Fruit fly (Drosophila melanogaster): Measurements from ENCODE around the gene CG4502.

CG4502 gene

DNA sequence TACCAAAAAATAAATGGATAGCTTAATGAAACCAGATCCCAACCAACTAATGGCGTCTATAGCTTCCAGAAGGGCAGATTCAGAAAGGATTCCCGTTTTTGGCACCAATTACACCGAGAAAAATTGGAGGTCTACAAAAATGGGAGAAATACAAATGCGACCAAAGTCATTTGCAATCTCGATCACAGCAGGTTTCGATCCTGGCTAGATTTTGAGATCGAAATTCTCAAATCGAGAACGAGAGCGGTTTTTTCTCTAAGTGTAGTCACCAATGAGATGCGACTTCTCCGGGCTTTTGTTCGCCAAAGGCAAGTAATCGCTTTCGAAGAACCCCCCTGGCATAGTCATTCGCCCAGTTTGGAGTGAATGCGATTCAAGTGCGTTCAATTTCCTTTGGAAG is 28.3 kb downstream of the CG4502 start:
- no peak for TF ChIP-seq Pif1A (GFP tag; optimal IDR thresholded peaks at IDR 0.05)
- TF ChIP-seq D1 (tag; optimal IDR thresholded peaks at IDR 0.05) = no peak
- no peak for TF ChIP-seq Snoo (tag; optimal IDR thresholded peaks at IDR 0.05)
- TF ChIP-seq Ets98B (GFP tag; IDR thresholded peaks at IDR 0.05) = no peak
- no peak for TF ChIP-seq CG34367 (tag; optimal IDR thresholded peaks at IDR 0.05)
- TF ChIP-seq CG12605 (GFP tag; IDR thresholded peaks at IDR 0.05) = 0 out of 2 replicates have a peak, but pooled peaks have one; percentile 12
- TF ChIP-seq CG4496 (GFP tag; IDR thresholded peaks at IDR 0.05) = peak; percentile 83
- no peak for TF ChIP-seq CG8301 (tag; optimal IDR thresholded peaks at IDR 0.05)
- peak; percentile 35 for TF ChIP-seq Pif1B (GFP tag; optimal IDR thresholded peaks at IDR 0.05)
- peak; percentile 5 for TF ChIP-seq EcR (GFP tag; optimal IDR thresholded peaks at IDR 0.05)
- TF ChIP-seq CG9948 (tag; optimal IDR thresholded peaks at IDR 0.05) = peak; percentile 22

DNA sequence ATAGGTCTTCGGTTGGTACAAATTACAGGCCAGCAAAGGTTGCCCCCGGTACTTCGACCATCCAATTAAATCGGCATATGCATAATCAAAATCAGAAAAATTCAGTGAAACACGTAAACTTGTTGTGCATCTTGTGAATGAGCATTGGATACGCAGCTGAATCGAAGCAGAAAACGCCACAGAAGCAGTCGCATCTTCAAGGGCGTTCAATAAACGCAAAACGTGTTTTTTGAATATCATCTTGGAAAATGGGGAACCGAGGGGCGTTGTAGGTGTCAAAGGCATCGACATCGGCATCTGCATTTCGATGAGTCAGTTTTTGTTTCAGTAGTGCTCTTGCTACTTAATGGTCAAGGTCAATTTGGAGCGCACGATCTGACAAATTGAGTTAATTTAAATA is 29.7 kb downstream of the CG4502 start:
- no peak for TF ChIP-seq CG17806 (tag; optimal IDR thresholded peaks at IDR 0.05)
- peak; percentile 91 for TF ChIP-seq EcR (GFP tag; optimal IDR thresholded peaks at IDR 0.05)

DNA sequence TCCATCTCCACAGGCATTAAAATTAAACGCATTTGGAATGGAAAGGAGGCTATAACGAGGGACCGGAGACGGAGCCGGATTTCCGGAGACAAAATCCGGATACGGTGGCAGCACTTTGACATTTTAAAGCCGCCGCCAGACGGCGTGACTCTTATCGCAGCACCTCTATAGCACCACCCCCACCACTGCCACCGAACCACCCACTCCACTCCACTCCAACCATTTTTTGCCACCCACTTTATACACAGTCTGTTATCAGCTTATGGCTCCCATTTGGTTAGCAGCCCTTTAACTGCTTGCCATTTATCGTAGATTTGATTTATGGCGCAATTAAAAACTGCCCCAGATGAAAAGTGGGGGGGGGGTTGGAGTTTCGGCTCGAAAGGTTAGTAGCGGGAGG is 35.1 kb downstream of the CG4502 start:
- TF ChIP-seq Pif1A (GFP tag; optimal IDR thresholded peaks at IDR 0.05) = no peak
- no peak for TF ChIP-seq CG9948 (tag; optimal IDR thresholded peaks at IDR 0.05)
- no peak for TF ChIP-seq CG34367 (tag; optimal IDR thresholded peaks at IDR 0.05)
- TF ChIP-seq CG4496 (GFP tag; IDR thresholded peaks at IDR 0.05) = no peak
- TF ChIP-seq Ets98B (GFP tag; IDR thresholded peaks at IDR 0.05) = no peak
- TF ChIP-seq fd96Ca (GFP tag; IDR thresholded peaks at IDR 0.05) = no peak
- no peak for TF ChIP-seq CG10348 (GFP tag; IDR thresholded peaks at IDR 0.05)

DNA sequence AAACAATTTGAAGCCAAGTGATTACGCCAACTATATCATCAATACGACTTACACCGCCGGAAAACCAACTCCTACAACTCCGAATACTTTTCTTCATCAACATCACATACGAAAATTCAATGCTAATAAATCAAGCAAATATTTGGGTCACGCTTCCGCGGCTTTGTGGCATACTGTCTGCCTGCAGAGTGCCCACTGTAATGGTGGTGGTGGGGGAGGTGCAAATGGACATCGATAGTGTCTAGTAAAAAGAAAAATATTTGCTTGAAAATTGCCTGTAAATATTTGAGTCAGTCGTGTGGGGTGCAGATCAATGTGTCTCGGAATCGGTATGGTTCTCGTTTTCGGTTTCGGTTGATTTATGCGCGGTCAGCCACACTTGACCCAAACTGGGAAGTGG is 38.2 kb downstream of the CG4502 start:
- TF ChIP-seq CG17806 (tag; optimal IDR thresholded peaks at IDR 0.05) = no peak
- TF ChIP-seq CG9948 (tag; optimal IDR thresholded peaks at IDR 0.05) = no peak
- no peak for TF ChIP-seq Pif1B (GFP tag; optimal IDR thresholded peaks at IDR 0.05)
- TF ChIP-seq gl (tag; optimal IDR thresholded peaks at IDR 0.05) = no peak
- TF ChIP-seq Pif1A (GFP tag; optimal IDR thresholded peaks at IDR 0.05) = no peak
- TF ChIP-seq CG4496 (GFP tag; IDR thresholded peaks at IDR 0.05) = 0 out of 3 replicates have a peak, but pooled peaks have one; percentile 16

DNA sequence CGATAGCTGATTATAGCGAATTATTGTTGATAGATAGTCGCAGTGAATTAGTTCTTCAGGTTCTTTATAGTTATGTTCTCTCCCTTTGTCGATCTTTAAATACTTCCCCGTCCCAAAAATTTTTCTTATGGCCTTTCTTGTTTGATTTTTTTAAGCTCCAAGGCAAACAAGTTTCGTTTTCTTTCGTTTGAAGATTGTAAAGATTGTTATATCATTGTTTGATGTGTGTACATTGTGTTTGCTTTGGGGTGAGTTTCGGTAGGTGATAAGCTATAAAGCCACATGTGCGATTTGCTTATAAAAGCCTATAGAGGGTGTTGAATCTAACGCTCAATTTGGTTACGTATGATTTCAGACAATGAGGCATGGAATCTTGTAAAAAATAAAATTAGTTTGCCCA is 45.3 kb downstream of the CG4502 start:
- TF ChIP-seq fd96Ca (GFP tag; IDR thresholded peaks at IDR 0.05) = no peak
- TF ChIP-seq Pif1A (GFP tag; optimal IDR thresholded peaks at IDR 0.05) = no peak
- TF ChIP-seq gl (tag; optimal IDR thresholded peaks at IDR 0.05) = no peak
- TF ChIP-seq CG14655 (GFP tag; optimal IDR thresholded peaks at IDR 0.05) = no peak
- TF ChIP-seq Pif1B (GFP tag; optimal IDR thresholded peaks at IDR 0.05) = no peak
- no peak for TF ChIP-seq CG12605 (GFP tag; IDR thresholded peaks at IDR 0.05)
- TF ChIP-seq CG10348 (GFP tag; IDR thresholded peaks at IDR 0.05) = no peak

DNA sequence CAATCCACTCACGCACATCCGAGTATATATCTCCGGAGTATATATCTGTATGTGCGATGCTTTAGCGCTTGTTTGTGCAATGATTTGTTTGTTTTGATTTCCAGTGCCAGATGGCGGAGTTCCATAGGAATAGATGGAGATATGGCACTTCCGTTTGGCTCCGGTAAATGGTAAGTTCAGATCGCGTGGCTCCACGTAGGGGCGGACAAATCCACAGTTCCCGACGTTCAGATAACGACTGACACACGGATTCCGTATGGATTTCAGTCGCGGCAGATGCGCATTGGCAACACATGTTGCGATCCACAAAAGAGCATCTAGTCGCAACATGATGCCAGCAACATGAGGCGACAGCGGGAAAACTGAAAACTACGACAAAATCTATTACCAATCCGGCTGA is 46.6 kb downstream of the CG4502 start, which contains the start of gene Pvf3:
Pvf3 (minus strand) TSS at position 240 of the 400 bp plus-strand sequence.
- TF ChIP-seq CG4496 (GFP tag; IDR thresholded peaks at IDR 0.05) = peak; percentile 64
- no peak for TF ChIP-seq CG12605 (GFP tag; IDR thresholded peaks at IDR 0.05)
- no peak for TF ChIP-seq Pif1B (GFP tag; optimal IDR thresholded peaks at IDR 0.05)
- no peak for TF ChIP-seq D1 (tag; optimal IDR thresholded peaks at IDR 0.05)

DNA sequence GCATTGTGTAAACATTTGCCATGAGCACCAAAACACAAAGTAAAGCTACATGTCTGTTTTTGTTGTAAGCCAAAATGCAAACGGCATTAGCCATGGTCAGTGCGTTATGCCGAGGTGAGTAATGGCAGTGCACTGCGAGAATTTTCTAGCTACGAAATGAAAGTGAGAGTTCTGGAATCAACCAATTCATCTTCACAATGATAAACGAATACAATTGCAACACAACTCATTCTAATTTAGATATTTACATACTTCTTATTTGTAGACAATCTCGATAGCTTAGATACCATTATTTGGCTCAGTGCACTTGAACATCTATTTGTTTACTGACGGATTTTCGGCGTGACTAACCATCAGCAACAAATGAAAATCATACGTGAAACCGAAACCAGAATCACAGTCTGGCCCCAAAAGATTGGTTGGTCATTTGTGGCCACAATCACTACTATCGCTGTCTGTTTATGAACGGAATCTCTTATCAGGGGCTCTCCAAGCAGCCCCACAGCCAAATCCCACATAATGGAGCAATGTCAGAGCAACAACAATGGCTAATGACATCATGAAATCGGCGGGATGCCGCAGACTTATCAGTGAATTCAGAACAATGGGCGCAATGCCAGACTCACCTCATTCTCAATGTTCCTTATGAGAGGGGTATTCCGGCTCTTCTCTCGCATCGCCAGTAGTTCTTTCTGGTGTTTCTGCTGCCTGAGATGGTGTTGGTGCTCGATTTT is 49.0 kb downstream of the CG4502 start:
- peak; percentile 27 for TF ChIP-seq Snoo (tag; optimal IDR thresholded peaks at IDR 0.05)
- TF ChIP-seq CG8301 (tag; optimal IDR thresholded peaks at IDR 0.05) = no peak
- no peak for TF ChIP-seq gl (tag; optimal IDR thresholded peaks at IDR 0.05)
- no peak for TF ChIP-seq CG14655 (GFP tag; optimal IDR thresholded peaks at IDR 0.05)
- TF ChIP-seq CG8159 (tag; optimal IDR thresholded peaks at IDR 0.05) = no peak
- TF ChIP-seq Pif1B (GFP tag; optimal IDR thresholded peaks at IDR 0.05) = no peak
- no peak for TF ChIP-seq CG12605 (GFP tag; IDR thresholded peaks at IDR 0.05)
- TF ChIP-seq CG9948 (tag; optimal IDR thresholded peaks at IDR 0.05) = no peak
- TF ChIP-seq CG13204 (GFP tag; optimal IDR thresholded peaks at IDR 0.05) = peak; percentile 8
- TF ChIP-seq Pif1A (GFP tag; optimal IDR thresholded peaks at IDR 0.05) = no peak
- peak; percentile 58; the same call in 1 of the 3 replicates for TF ChIP-seq fd96Ca (GFP tag; IDR thresholded peaks at IDR 0.05)
- no peak for TF ChIP-seq CG10348 (GFP tag; IDR thresholded peaks at IDR 0.05)
- no peak for TF ChIP-seq rn (GFP tag; IDR thresholded peaks at IDR 0.05)
- peak; percentile 62; the same call in 2 of the 3 replicates for TF ChIP-seq CG4496 (GFP tag; IDR thresholded peaks at IDR 0.05)
- 0 out of 2 replicates have a peak, but pooled peaks have one; percentile 41 for TF ChIP-seq CG32121 (GFP tag; IDR thresholded peaks at IDR 0.05)
- TF ChIP-seq EcR (GFP tag; optimal IDR thresholded peaks at IDR 0.05) = peak; percentile 6
- no peak for TF ChIP-seq CG34367 (tag; optimal IDR thresholded peaks at IDR 0.05)
- TF ChIP-seq D1 (tag; optimal IDR thresholded peaks at IDR 0.05) = no peak
- no peak for TF ChIP-seq CG15710 (tag; optimal IDR thresholded peaks at IDR 0.05)
- TF ChIP-seq Ets98B (GFP tag; IDR thresholded peaks at IDR 0.05) = peak; percentile 34; the same call in 1 of the 2 replicates
- TF ChIP-seq CG17806 (tag; optimal IDR thresholded peaks at IDR 0.05) = peak; percentile 32
